Worm (Caenorhabditis elegans): Measurements from ENCODE around the gene ced-7.

Gene ced-7

ce11 chrIII:9528824-9529223, 51.1 kb downstream of the ced-7 start, which contains the start of gene ZK1098.2:
Gene ZK1098.2, plus strand, starts transcription at chrIII:9529159.
- TF ChIP-seq nfya-1 (tag; optimal IDR thresholded peaks at IDR 0.05; ENCODE audit: insufficient read depth) (peak; percentile 34), pha-4 (tag; optimal IDR thresholded peaks at IDR 0.05) (peak; percentile 69), zag-1 (tag; optimal IDR thresholded peaks at IDR 0.05) (no peak)

ce11 chrIII:9526851-9527250, 53.0 kb downstream of the ced-7 start, which contains the start of gene ZK1098.6:
Gene ZK1098.6, plus strand, starts transcription at chrIII:9527151.
- TF ChIP-seq mml-1 (tag; optimal IDR thresholded peaks at IDR 0.05) (no peak), nhr-237 (tag; optimal IDR thresholded peaks at IDR 0.05) (no peak), nhr-67 (tag; optimal IDR thresholded peaks at IDR 0.05) (no peak), nhr-76 (tag; optimal IDR thresholded peaks at IDR 0.05) (no peak), nhr-77 (tag; optimal IDR thresholded peaks at IDR 0.05) (no peak), nhr-28 (tag; optimal IDR thresholded peaks at IDR 0.05) (no peak), nhr-12 (tag; optimal IDR thresholded peaks at IDR 0.05) (no peak), ztf-11 (tag; optimal IDR thresholded peaks at IDR 0.05) (no peak), daf-12 (tag; optimal IDR thresholded peaks at IDR 0.05) (no peak), elt-2 (tag; optimal IDR thresholded peaks at IDR 0.05) (no peak), fkh-2 (tag; optimal IDR thresholded peaks at IDR 0.05) (no peak)

- TF ChIP-seq nhr-28 (tag; optimal IDR thresholded peaks at IDR 0.05): no peak
- no peak for TF ChIP-seq eor-1 (tag; optimal IDR thresholded peaks at IDR 0.05)
Observed at ce11 chrIII:9525252-9525651, 54.6 kb downstream of the ced-7 start, which contains the start of gene trpp-3. Gene trpp-3, plus strand, starts transcription at chrIII:9525552.

DNA sequence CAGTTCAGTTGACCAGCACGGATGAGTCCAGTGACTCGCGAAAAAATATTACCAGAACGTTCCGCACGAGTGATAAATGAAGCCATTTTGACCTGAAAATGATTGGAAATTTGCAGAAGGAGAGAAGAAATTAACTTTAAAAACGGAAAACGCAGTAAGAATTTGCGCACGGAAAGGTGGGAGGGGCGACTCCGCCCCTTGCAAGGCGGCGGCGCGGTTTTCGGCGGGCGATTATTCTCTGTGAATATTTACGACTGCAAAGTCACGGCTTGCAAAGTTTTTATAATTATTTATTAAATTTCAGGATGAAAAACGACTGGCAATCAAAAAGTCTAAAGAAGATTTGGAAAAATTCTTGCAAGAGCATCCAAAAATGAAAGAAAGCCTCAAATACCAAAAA, 56.3 kb downstream of the ced-7 start, which contains the start of gene mrps-23:
mrps-23 (minus strand) TSS at position 92 of the 400 bp plus-strand sequence.
- TF ChIP-seq elt-1 (tag; optimal IDR thresholded peaks at IDR 0.05) (no peak), nhr-25 (tag; optimal IDR thresholded peaks at IDR 0.05) (no peak), hmg-11 (tag; optimal IDR thresholded peaks at IDR 0.05) (peak; percentile 22), pha-4 (tag; optimal IDR thresholded peaks at IDR 0.05) (peak; percentile 3), nhr-23 (tag; optimal IDR thresholded peaks at IDR 0.05) (no peak), nfya-1 (tag; optimal IDR thresholded peaks at IDR 0.05; ENCODE audit: insufficient read depth) (peak; percentile 48), nhr-237 (tag; optimal IDR thresholded peaks at IDR 0.05) (no peak), daf-12 (tag; optimal IDR thresholded peaks at IDR 0.05) (no peak), zag-1 (tag; optimal IDR thresholded peaks at IDR 0.05) (no peak), fkh-2 (tag; optimal IDR thresholded peaks at IDR 0.05) (no peak)

DNA sequence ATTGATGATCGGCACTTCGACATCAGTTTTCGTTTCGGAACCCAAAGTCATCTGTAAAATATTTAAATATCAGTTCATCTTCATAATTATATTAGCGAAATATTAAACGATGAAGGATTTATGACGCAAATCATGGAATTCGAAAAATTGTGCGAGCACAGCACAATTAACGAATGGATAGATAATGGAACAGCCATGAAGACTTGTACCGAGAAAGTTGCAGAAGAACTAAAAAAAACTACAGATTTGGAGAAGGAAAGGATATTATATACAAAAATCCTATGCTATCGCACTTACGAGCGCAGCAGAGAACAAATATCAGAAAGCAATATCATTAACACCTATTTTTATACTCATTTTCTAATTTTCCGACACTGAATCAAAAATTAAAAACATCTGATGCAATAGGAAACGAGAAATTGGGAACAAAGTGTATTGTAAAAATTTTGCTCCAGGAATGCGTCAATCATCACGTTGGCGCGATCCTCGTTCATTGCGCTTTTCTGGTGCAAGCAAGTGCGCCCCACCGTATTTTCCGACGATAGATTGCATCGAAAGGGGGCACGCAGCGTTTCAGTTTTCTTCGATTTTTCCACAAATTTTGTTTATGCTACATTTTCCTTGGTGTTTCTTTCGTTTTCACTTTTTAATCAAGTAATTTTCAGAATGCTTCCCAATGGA, 58.3 kb downstream of the ced-7 start, which contains the start of the genes clu-1 and prp-40:
clu-1 (minus strand) TSS at position 51 of the 681 bp plus-strand sequence.
prp-40 (plus strand) TSS at position 666 of the 681 bp plus-strand sequence.
- TF ChIP-seq nfya-1 (tag; optimal IDR thresholded peaks at IDR 0.05; ENCODE audit: insufficient read depth): peak; percentile 91
- TF ChIP-seq fkh-10 (GFP tag; optimal IDR thresholded peaks at IDR 0.05): peak; percentile 69
- TF ChIP-seq fos-1 (tag; optimal IDR thresholded peaks at IDR 0.05): no peak
- no peak for TF ChIP-seq ama-1 (optimal IDR thresholded peaks at IDR 0.05)
- TF ChIP-seq lin-15B (tag; optimal IDR thresholded peaks at IDR 0.05): peak; percentile 98
- TF ChIP-seq nhr-12 (tag; optimal IDR thresholded peaks at IDR 0.05): no peak
- peak; percentile 74 for TF ChIP-seq pqm-1 (tag; optimal IDR thresholded peaks at IDR 0.05)
- TF ChIP-seq jun-1 (tag; optimal IDR thresholded peaks at IDR 0.05): peak; percentile 80
- peak; percentile 92 for TF ChIP-seq nhr-25 (tag; optimal IDR thresholded peaks at IDR 0.05)
- peak; percentile 57 for TF ChIP-seq ceh-82 (tag; optimal IDR thresholded peaks at IDR 0.05)
- no peak for TF ChIP-seq elt-3 (tag; optimal IDR thresholded peaks at IDR 0.05)
- peak; percentile 72 for TF ChIP-seq egl-5 (tag; optimal IDR thresholded peaks at IDR 0.05)
- TF ChIP-seq ceh-9 (tag; optimal IDR thresholded peaks at IDR 0.05): no peak
- TF ChIP-seq lsy-12 (tag; optimal IDR thresholded peaks at IDR 0.05): peak; percentile 80
- TF ChIP-seq unc-39 (tag; optimal IDR thresholded peaks at IDR 0.05): no peak
- TF ChIP-seq R02D3.7 (tag; optimal IDR thresholded peaks at IDR 0.05): peak; percentile 77
- TF ChIP-seq nhr-237 (tag; optimal IDR thresholded peaks at IDR 0.05): no peak
- no peak for TF ChIP-seq nhr-77 (tag; optimal IDR thresholded peaks at IDR 0.05)
- TF ChIP-seq zag-1 (tag; optimal IDR thresholded peaks at IDR 0.05): peak; percentile 35
- TF ChIP-seq pha-4 (tag; optimal IDR thresholded peaks at IDR 0.05): peak; percentile 93
- TF ChIP-seq ZK546.5 (tag; optimal IDR thresholded peaks at IDR 0.05): no peak
- peak; percentile 36 for TF ChIP-seq elt-1 (tag; optimal IDR thresholded peaks at IDR 0.05)
- TF ChIP-seq mml-1 (tag; optimal IDR thresholded peaks at IDR 0.05): no peak
- TF ChIP-seq skn-1 (tag; optimal IDR thresholded peaks at IDR 0.05): peak; percentile 56
- no peak for TF ChIP-seq ceh-16 (tag; optimal IDR thresholded peaks at IDR 0.05)
- no peak for TF ChIP-seq nhr-67 (tag; optimal IDR thresholded peaks at IDR 0.05)
- TF ChIP-seq unc-62 (GFP tag; optimal IDR thresholded peaks at IDR 0.05): no peak
- peak; percentile 83 for TF ChIP-seq hmg-11 (tag; optimal IDR thresholded peaks at IDR 0.05)
- TF ChIP-seq elt-2 (tag; optimal IDR thresholded peaks at IDR 0.05): peak; percentile 69
- no peak for TF ChIP-seq eor-1 (tag; optimal IDR thresholded peaks at IDR 0.05)
- no peak for TF ChIP-seq nhr-76 (tag; optimal IDR thresholded peaks at IDR 0.05)
- TF ChIP-seq nhr-23 (tag; optimal IDR thresholded peaks at IDR 0.05): peak; percentile 93
- peak; percentile 71 for TF ChIP-seq egl-27 (tag; optimal IDR thresholded peaks at IDR 0.05)
- no peak for TF ChIP-seq nhr-28 (tag; optimal IDR thresholded peaks at IDR 0.05)
- peak; percentile 75 for TF ChIP-seq nhr-43 (tag; optimal IDR thresholded peaks at IDR 0.05; ENCODE audit: poor library complexity, severe bottlenecking)
- TF ChIP-seq tbx-2 (tag; optimal IDR thresholded peaks at IDR 0.05): peak; percentile 62
- TF ChIP-seq sea-2 (GFP tag; optimal IDR thresholded peaks at IDR 0.05): no peak

Measured in whole organism, L3 larva.